Fruit fly (Drosophila melanogaster): Measurements from ENCODE around the gene Ddrgk1.

The Ddrgk1 gene

DNA sequence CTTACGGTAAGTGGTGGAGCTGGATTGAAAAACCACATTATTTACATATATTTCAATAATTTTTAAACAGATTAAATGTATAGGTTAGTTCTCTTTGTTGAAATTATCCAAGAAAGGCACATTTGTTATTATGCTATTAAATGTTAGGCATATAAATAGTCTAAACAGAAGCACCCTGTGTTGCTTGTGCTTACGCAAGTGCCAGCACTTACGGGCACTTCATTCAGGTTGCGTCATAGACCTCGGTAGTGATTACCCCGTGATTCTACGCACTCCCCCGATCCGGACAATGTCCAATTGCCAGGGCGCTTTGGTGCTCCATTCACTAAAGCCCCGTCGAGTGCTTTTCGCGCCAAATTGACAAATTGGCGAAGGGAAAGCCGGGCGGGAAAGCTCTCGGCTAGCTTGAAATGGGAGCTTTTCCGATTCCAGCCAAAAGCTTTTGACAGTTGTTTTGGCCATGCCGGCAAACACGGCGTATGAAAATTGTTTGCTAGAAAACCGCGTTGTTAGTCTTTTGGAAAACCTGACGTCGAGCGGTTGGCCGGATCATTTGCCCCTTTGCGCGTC, 31.7 kb downstream of the Ddrgk1 start, which contains the start of gene ETHR (continued):
- TF ChIP-seq CG17359 (tag; optimal IDR thresholded peaks at IDR 0.05) = no peak
- no peak for TF ChIP-seq hth (optimal IDR thresholded peaks at IDR 0.05)
- TF ChIP-seq Optix (GFP tag; IDR thresholded peaks at IDR 0.05) = no peak
- no peak for TF ChIP-seq CG4617 (GFP tag; optimal IDR thresholded peaks at IDR 0.05; ENCODE audit: borderline replicate concordance)
- no peak for TF ChIP-seq zen2 (GFP tag; IDR thresholded peaks at IDR 0.05; ENCODE audit: partially characterized antibody)
- TF ChIP-seq Sry-δ (GFP tag; optimal IDR thresholded peaks at IDR 0.05) = no peak
- TF ChIP-seq CG1647 (GFP tag; optimal IDR thresholded peaks at IDR 0.05) = no peak
- no peak for TF ChIP-seq prd (optimal IDR thresholded peaks at IDR 0.05)
- TF ChIP-seq prd (GFP tag; IDR thresholded peaks at IDR 0.05) = peak; percentile 44; the same call in 1 of the 3 replicates
- no peak for TF ChIP-seq ap (GFP tag; IDR thresholded peaks at IDR 0.05)
- TF ChIP-seq ftz-f1 (GFP tag; optimal IDR thresholded peaks at IDR 0.05) = peak; percentile 80
- peak; percentile 45 for TF ChIP-seq CG31441 (GFP tag; IDR thresholded peaks at IDR 0.05)
- no peak for TF ChIP-seq Tbp (GFP tag; optimal IDR thresholded peaks at IDR 0.05)
- no peak for TF ChIP-seq CG8388 (GFP tag; optimal IDR thresholded peaks at IDR 0.05)
- TF ChIP-seq CG11695 (GFP tag; IDR thresholded peaks at IDR 0.05) = peak; percentile 62; the same call in 2 of the 3 replicates
- no peak for TF ChIP-seq CG2116 (GFP tag; optimal IDR thresholded peaks at IDR 0.05)
- peak; percentile 34 for TF ChIP-seq lilli (GFP tag; optimal IDR thresholded peaks at IDR 0.05)
- no peak for TF ChIP-seq nerfin-2 (GFP tag; IDR thresholded peaks at IDR 0.05; ENCODE audit: partially characterized antibody)
- TF ChIP-seq pum (GFP tag; optimal IDR thresholded peaks at IDR 0.05) = no peak
- TF ChIP-seq Meics (GFP tag; optimal IDR thresholded peaks at IDR 0.05) = peak; percentile 68
- TF ChIP-seq CG6175 (GFP tag; IDR thresholded peaks at IDR 0.05) = 0 out of 3 replicates have a peak, but pooled peaks have one; percentile 31
- no peak for TF ChIP-seq ro (GFP tag; IDR thresholded peaks at IDR 0.05)
- TF ChIP-seq CG11696 (GFP tag; IDR thresholded peaks at IDR 0.05) = no peak
- peak; percentile 54 for TF ChIP-seq CoRest (tag; optimal IDR thresholded peaks at IDR 0.05)
- no peak for TF ChIP-seq chif (GFP tag; optimal IDR thresholded peaks at IDR 0.05)
- no peak for TF ChIP-seq CG7963 (GFP tag; IDR thresholded peaks at IDR 0.05; ENCODE audit: partially characterized antibody)
- peak; percentile 27 for TF ChIP-seq CG6683 (GFP tag; optimal IDR thresholded peaks at IDR 0.05)
- TF ChIP-seq CG3407 (GFP tag; optimal IDR thresholded peaks at IDR 0.05) = no peak
- TF ChIP-seq Gug (GFP tag; IDR thresholded peaks at IDR 0.05) = no peak
- TF ChIP-seq E2f2 (GFP tag; IDR thresholded peaks at IDR 0.05) = peak; percentile 50; the same call in 1 of the 2 replicates
- TF ChIP-seq pan (optimal IDR thresholded peaks at IDR 0.05) = no peak
- peak in 1 of 2 experiments; percentile 37 for TF ChIP-seq pan (GFP tag; optimal IDR thresholded peaks at IDR 0.05 in 1 of 2, IDR thresholded peaks at IDR 0.05 in 1 of 2)
- no peak for TF ChIP-seq dmrt11E (tag; optimal IDR thresholded peaks at IDR 0.05)
- no peak for TF ChIP-seq tin (GFP tag; optimal IDR thresholded peaks at IDR 0.05)
- TF ChIP-seq vfl (GFP tag; optimal IDR thresholded peaks at IDR 0.05) = no peak
- TF ChIP-seq CG30403 (GFP tag; optimal IDR thresholded peaks at IDR 0.05) = peak; percentile 26
- TF ChIP-seq Sry-β (GFP tag; optimal IDR thresholded peaks at IDR 0.05) = no peak
- TF ChIP-seq CG12104 (GFP tag; optimal IDR thresholded peaks at IDR 0.05) = peak; percentile 30
- TF ChIP-seq run (tag; optimal IDR thresholded peaks at IDR 0.05) = no peak
- TF ChIP-seq sisA (GFP tag; IDR thresholded peaks at IDR 0.05) = no peak
- TF ChIP-seq CG1233 (GFP tag; optimal IDR thresholded peaks at IDR 0.05) = peak; percentile 22
- no peak for TF ChIP-seq CG15479 (GFP tag; optimal IDR thresholded peaks at IDR 0.05)
- TF ChIP-seq gt (GFP tag; IDR thresholded peaks at IDR 0.05) = no peak
- no peak; the same call in 1 of the 2 replicates for TF ChIP-seq Bgb (GFP tag; IDR thresholded peaks at IDR 0.05; ENCODE audit: partially characterized antibody)
- TF ChIP-seq trem (tag; optimal IDR thresholded peaks at IDR 0.05) = no peak
- no peak; the same call in 2 of the 3 replicates for TF ChIP-seq HLH4C (GFP tag; IDR thresholded peaks at IDR 0.05; ENCODE audit: partially characterized antibody)
- TF ChIP-seq CG11723 (GFP tag; optimal IDR thresholded peaks at IDR 0.05) = no peak
- no peak for TF ChIP-seq CG1603 (tag; optimal IDR thresholded peaks at IDR 0.05)
- TF ChIP-seq CG11504 (tag; optimal IDR thresholded peaks at IDR 0.05) = no peak
- no peak for TF ChIP-seq wor (GFP tag; IDR thresholded peaks at IDR 0.05)
- no peak for TF ChIP-seq Hr78 (GFP tag; optimal IDR thresholded peaks at IDR 0.05)
